Fruit fly (Drosophila melanogaster) whole organism, embryonic: ENCODE results near the gene lgs.

Source experiments
- Atf3 ChIP-seq: fragments of 200-800 bp; sonication (Bioruptor generic); optimal IDR thresholded peaks from 3 replicates; lab custom pipeline; 2016; ENCODE audit warnings: missing biosample characterization, missing genetic modification characterization
- BEAF-32 ChIP-seq: fragments of 200-800 bp; sonication (Bioruptor generic); optimal IDR thresholded peaks from 3 replicates; lab custom pipeline; 2017; ENCODE audit warnings: missing biosample characterization, missing genetic modification characterization, mild to moderate bottlenecking, moderate library complexity, missing genetic modification reagents
- Bgb ChIP-seq: fragments of 200-800 bp; sonication (Bioruptor generic); IDR thresholded peaks from 2 replicates; pipeline ENCODE4 v1.3.6; 2022; ENCODE audit warnings: missing biosample characterization, missing genetic modification characterization; ENCODE audit not compliant: partially characterized antibody
- CG10959 ChIP-seq: fragments of 200-800 bp; sonication (Bioruptor generic); IDR thresholded peaks from 2 replicates; pipeline ENCODE4 v1.3.6; 2022; ENCODE audit warnings: missing biosample characterization, missing genetic modification characterization
- CG10979 ChIP-seq: fragments of 200-800 bp; sonication (Bioruptor generic); optimal IDR thresholded peaks from 2 replicates; lab custom pipeline; 2018; ENCODE audit warnings: missing biosample characterization, mild to moderate bottlenecking, missing genetic modification characterization, moderate library complexity
- CG15601 ChIP-seq: fragments of 200-800 bp; sonication (Bioruptor generic); optimal IDR thresholded peaks from 3 replicates; lab custom pipeline; 2019; ENCODE audit warnings: missing biosample characterization, mild to moderate bottlenecking, missing genetic modification characterization, moderate library complexity
- CG17359 ChIP-seq: fragments of 200-800 bp; sonication (Bioruptor generic); optimal IDR thresholded peaks from 3 replicates; lab custom pipeline; 2018; ENCODE audit warnings: missing biosample characterization, mild to moderate bottlenecking, missing genetic modification characterization, moderate library complexity
- CG18011 ChIP-seq: fragments of 200-800 bp; sonication (Bioruptor generic); optimal IDR thresholded peaks from 2 replicates; lab custom pipeline; 2017; ENCODE audit warnings: missing biosample characterization, missing genetic modification characterization, mild to moderate bottlenecking, moderate library complexity, missing genotype
- CG31224 ChIP-seq: fragments of 200-800 bp; sonication (Bioruptor generic); IDR thresholded peaks from 2 replicates; pipeline ENCODE4 v1.3.6; 2022; ENCODE audit warnings: missing biosample characterization, missing genetic modification characterization
- CG42726 ChIP-seq: fragments of 200-800 bp; sonication (Bioruptor generic); IDR thresholded peaks from 2 replicates; pipeline ENCODE4 v1.3.6; 2022; ENCODE audit warnings: missing biosample characterization, missing genetic modification characterization; ENCODE audit not compliant: partially characterized antibody
- CG4707 ChIP-seq: fragments of 200-800 bp; sonication (Bioruptor generic); optimal IDR thresholded peaks from 2 replicates; lab custom pipeline; 2018; ENCODE audit warnings: missing biosample characterization, mild to moderate bottlenecking, missing genetic modification characterization, moderate library complexity
- CG5245 ChIP-seq: fragments of 200-800 bp; sonication (Bioruptor generic); optimal IDR thresholded peaks from 3 replicates; lab custom pipeline; 2016; ENCODE audit warnings: missing biosample characterization, missing genetic modification characterization
- CG6765 ChIP-seq: fragments of 200-800 bp; sonication (Bioruptor generic); optimal IDR thresholded peaks from 3 replicates; lab custom pipeline; 2017; ENCODE audit warnings: missing biosample characterization, mild to moderate bottlenecking, missing genetic modification characterization
- CG7556 ChIP-seq: fragments of 200-800 bp; sonication (Bioruptor generic); optimal IDR thresholded peaks from 2 replicates; lab custom pipeline; 2017; ENCODE audit warnings: missing biosample characterization, mild to moderate bottlenecking, missing genetic modification characterization
- CG9215 ChIP-seq: fragments of 200-800 bp; sonication (Bioruptor generic); IDR thresholded peaks from 2 replicates; pipeline ENCODE4 v1.3.6; 2022; ENCODE audit warnings: missing biosample characterization, missing genetic modification characterization
- CHES-1-like ChIP-seq: fragments of 200-800 bp; sonication (Bioruptor generic); optimal IDR thresholded peaks from 2 replicates; lab custom pipeline; 2016; ENCODE audit warnings: missing biosample characterization, missing genetic modification characterization
- CkIIα-i1 ChIP-seq: fragments of 200-800 bp; sonication (Bioruptor generic); IDR thresholded peaks from 2 replicates; pipeline ENCODE4 v1.3.6; 2022; ENCODE audit warnings: missing biosample characterization, missing genetic modification characterization
- CrebB ChIP-seq: fragments of 200-800 bp; sonication (Bioruptor generic); optimal IDR thresholded peaks from 3 replicates; lab custom pipeline; 2018; ENCODE audit warnings: missing biosample characterization, mild to moderate bottlenecking, missing genetic modification characterization
- Dll ChIP-seq: fragments of 200-800 bp; sonication (Bioruptor generic); IDR thresholded peaks from 4 replicates; pipeline ENCODE4 v1.3.6; 2022; ENCODE audit warnings: missing biosample characterization, missing genetic modification characterization; ENCODE audit not compliant: partially characterized antibody
- Dref ChIP-seq: fragments of 200-800 bp; sonication (Bioruptor generic); IDR thresholded peaks from 2 replicates; pipeline ENCODE4 v1.3.6; 2022; ENCODE audit warnings: missing biosample characterization, missing genetic modification characterization
- HmgD ChIP-seq: fragments of 200-800 bp; sonication (Bioruptor generic); optimal IDR thresholded peaks from 3 replicates; lab custom pipeline; 2016; ENCODE audit warnings: missing biosample characterization, missing genetic modification characterization
- MESR4 ChIP-seq: fragments of 200-800 bp; sonication (Bioruptor generic); optimal IDR thresholded peaks from 2 replicates; lab custom pipeline; 2018; ENCODE audit warnings: missing biosample characterization, mild to moderate bottlenecking, missing genetic modification characterization, moderate library complexity
- Med ChIP-seq: fragments of 200-800 bp; sonication (Bioruptor generic); peaks from one replicate; lab custom pipeline; 2016; ENCODE audit warnings: missing biosample characterization, missing genetic modification characterization, mild to moderate bottlenecking, inconsistent platforms, moderate library complexity
- Oli ChIP-seq: fragments of 200-800 bp; sonication (Bioruptor generic); optimal IDR thresholded peaks from 2 replicates; lab custom pipeline; 2018; ENCODE audit warnings: missing biosample characterization, mild to moderate bottlenecking, missing genetic modification characterization, moderate library complexity
- Opbp ChIP-seq: fragments of 200-800 bp; sonication (Bioruptor generic); IDR thresholded peaks from 3 replicates; pipeline ENCODE4 v1.3.6; 2022; ENCODE audit warnings: missing biosample characterization, missing genetic modification characterization; ENCODE audit not compliant: partially characterized antibody
- Scr ChIP-seq: fragments of 200-800 bp; sonication (Bioruptor generic); IDR thresholded peaks from 2 replicates; pipeline ENCODE4 v1.3.6; 2022; ENCODE audit warnings: missing biosample characterization, missing genetic modification characterization; ENCODE audit not compliant: partially characterized antibody
- Stat92E ChIP-seq, 3 experiments: fragments of >200 bp in 2 of 3; fragments of 200-800 bp in 1 of 3; sonication (Bioruptor generic) in 1 of 3; optimal IDR thresholded peaks; 2 replicates each; lab custom pipeline; 2017 to 2019; ENCODE audit warnings: missing biosample characterization in 3 of 3, missing genetic modification characterization in 3 of 3, mild to moderate bottlenecking in 1 of 3, moderate library complexity in 1 of 3
- TFAM ChIP-seq: fragments of 200-800 bp; sonication (Bioruptor generic); optimal IDR thresholded peaks from 2 replicates; lab custom pipeline; 2017; ENCODE audit warnings: missing biosample characterization, missing genetic modification characterization, inconsistent platforms
- YL-1 ChIP-seq: fragments of 200-800 bp; sonication (Bioruptor generic); optimal IDR thresholded peaks from 3 replicates; lab custom pipeline; 2017; ENCODE audit warnings: missing biosample characterization, mild to moderate bottlenecking, missing genetic modification characterization
- ara ChIP-seq: fragments of 200-800 bp; sonication (Bioruptor generic); IDR thresholded peaks from 2 replicates; pipeline ENCODE4 v1.3.6; 2022; ENCODE audit warnings: missing biosample characterization, missing genetic modification characterization
- ato ChIP-seq: fragments of 200-800 bp; sonication (Bioruptor generic); IDR thresholded peaks from 2 replicates; pipeline ENCODE4 v1.3.6; 2022; ENCODE audit warnings: missing biosample characterization, missing genetic modification characterization; ENCODE audit not compliant: partially characterized antibody
- chm ChIP-seq: fragments of 200-800 bp; sonication (Bioruptor generic); IDR thresholded peaks from 2 replicates; pipeline ENCODE4 v1.3.6; 2022; ENCODE audit warnings: missing biosample characterization, missing genetic modification characterization
- eve ChIP-seq, 2 experiments: fragments of >200 bp; optimal IDR thresholded peaks; 2 replicates each; lab custom pipeline; 2017; ENCODE audit warnings: missing biosample characterization in 2 of 2, missing genetic modification characterization in 2 of 2
- gfzf ChIP-seq: fragments of 200-800 bp; sonication (Bioruptor generic); optimal IDR thresholded peaks from 2 replicates; lab custom pipeline; 2016; ENCODE audit warnings: missing biosample characterization, mild to moderate bottlenecking, missing genetic modification characterization, moderate library complexity
- her ChIP-seq: fragments of 200-800 bp; sonication (Bioruptor generic); optimal IDR thresholded peaks from 2 replicates; lab custom pipeline; 2016; ENCODE audit warnings: missing biosample characterization, missing genetic modification characterization
- inv ChIP-seq: fragments of 200-800 bp; sonication (Bioruptor generic); IDR thresholded peaks from 2 replicates; pipeline ENCODE4 v1.3.6; 2022; ENCODE audit warnings: missing biosample characterization, missing genetic modification characterization; ENCODE audit not compliant: partially characterized antibody
- jing ChIP-seq: fragments of 200-800 bp; sonication (Bioruptor generic); optimal IDR thresholded peaks from 2 replicates; lab custom pipeline; 2018; ENCODE audit warnings: missing biosample characterization, mild to moderate bottlenecking, missing genetic modification characterization
- kay ChIP-seq: fragments of 200-800 bp; sonication (Bioruptor generic); optimal IDR thresholded peaks from 2 replicates; lab custom pipeline; 2016; ENCODE audit warnings: missing biosample characterization, missing genetic modification characterization
- lab ChIP-seq: fragments of 200-800 bp; sonication (Bioruptor generic); optimal IDR thresholded peaks from 3 replicates; lab custom pipeline; 2017; ENCODE audit warnings: missing biosample characterization, missing genetic modification characterization, mild to moderate bottlenecking, moderate library complexity, missing genetic modification reagents
- nom ChIP-seq: fragments of 200-800 bp; sonication (Bioruptor generic); optimal IDR thresholded peaks from 2 replicates; lab custom pipeline; 2017; ENCODE audit warnings: missing biosample characterization, missing genetic modification characterization, mild to moderate bottlenecking, moderate library complexity, missing genetic modification reagents
- oc ChIP-seq: fragments of 200-800 bp; sonication (Bioruptor generic); optimal IDR thresholded peaks from 2 replicates; lab custom pipeline; 2018; ENCODE audit warnings: missing biosample characterization, mild to moderate bottlenecking, missing genetic modification characterization, moderate library complexity
- pb ChIP-seq: fragments of 200-800 bp; sonication (Bioruptor generic); optimal IDR thresholded peaks from 3 replicates; lab custom pipeline; 2016; ENCODE audit warnings: missing biosample characterization, missing genetic modification characterization
- psq ChIP-seq: fragments of 200-800 bp; sonication (Bioruptor generic); optimal IDR thresholded peaks from 2 replicates; lab custom pipeline; 2017; ENCODE audit warnings: missing biosample characterization, missing genetic modification characterization
- pzg ChIP-seq: fragments of 200-800 bp; sonication (Bioruptor generic); optimal IDR thresholded peaks from 3 replicates; lab custom pipeline; 2018; ENCODE audit warnings: missing biosample characterization, mild to moderate bottlenecking, missing genetic modification characterization, moderate library complexity
- ssp ChIP-seq: fragments of 200-800 bp; sonication (Bioruptor generic); IDR thresholded peaks from 2 replicates; pipeline ENCODE4 v1.3.6; 2022; ENCODE audit warnings: missing biosample characterization, missing genetic modification characterization
- sug ChIP-seq: fragments of 200-800 bp; optimal IDR thresholded peaks from 2 replicates; lab custom pipeline; 2019; ENCODE audit warnings: missing biosample characterization, mild to moderate bottlenecking, missing genetic modification characterization, moderate library complexity
- tin ChIP-seq: fragments of 200-800 bp; sonication (Bioruptor generic); optimal IDR thresholded peaks from 3 replicates; lab custom pipeline; 2016; ENCODE audit warnings: missing biosample characterization, missing genetic modification characterization
- vvl ChIP-seq: fragments of 200-800 bp; sonication (Bioruptor generic); IDR thresholded peaks from 2 replicates; pipeline ENCODE4 v1.3.6; 2022; ENCODE audit warnings: missing biosample characterization, missing genetic modification characterization
- wek ChIP-seq: fragments of 200-800 bp; sonication (Bioruptor generic); optimal IDR thresholded peaks from 3 replicates; lab custom pipeline; 2018; ENCODE audit warnings: missing biosample characterization, mild to moderate bottlenecking, missing genetic modification characterization, moderate library complexity
- zfh1 ChIP-seq: fragments of 200-800 bp; sonication (Bioruptor generic); IDR thresholded peaks from 3 replicates; pipeline ENCODE4 v1.3.6; 2022; ENCODE audit warnings: missing biosample characterization, missing genetic modification characterization

The lgs gene

dm6 chr4:466543-466965 is 22.8 kb upstream of the lgs start, which contains the start of gene Taf3 (continued):
- TF ChIP-seq CG42726 (GFP tag; lab: Robert Waterston, UW), result no peak
- TF ChIP-seq her (GFP tag; lab: Kevin White, UChicago), result no peak
- peak; percentile 67 for TF ChIP-seq BEAF-32
- TF ChIP-seq nom (GFP tag; lab: Kevin White, UChicago), result peak; percentile 22
- TF ChIP-seq lab (GFP tag; lab: Kevin White, UChicago), result no peak
- no peak for TF ChIP-seq vvl (GFP tag; lab: Robert Waterston, UW)
- no peak for TF ChIP-seq Opbp (GFP tag; lab: Robert Waterston, UW)
- no peak for TF ChIP-seq pb (GFP tag; lab: Kevin White, UChicago)
- no peak for TF ChIP-seq CrebB
- no peak for TF ChIP-seq ara (GFP tag; lab: Robert Waterston, UW)
- TF ChIP-seq CG6765 (GFP tag; lab: Kevin White, UChicago), result no peak
- no peak; the same call in 1 of the 2 replicates for TF ChIP-seq Dref (GFP tag; lab: Robert Waterston, UW)
- no peak for TF ChIP-seq CG18011 (GFP tag; lab: Kevin White, UChicago)
- TF ChIP-seq MESR4, result peak; percentile 99
- TF ChIP-seq zfh1, result no peak
- peak; percentile 12 for TF ChIP-seq CG10979
- TF ChIP-seq Bgb (GFP tag; lab: Robert Waterston, UW), result no peak
- no peak for TF ChIP-seq Med (GFP tag; lab: Kevin White, UChicago)
- no peak for TF ChIP-seq HmgD (GFP tag; lab: Kevin White, UChicago)
- TF ChIP-seq kay (GFP tag; lab: Kevin White, UChicago), result no peak
- TF ChIP-seq Atf3, result no peak
- TF ChIP-seq Scr (GFP tag; lab: Robert Waterston, UW), result peak; percentile 65
- TF ChIP-seq CG15601 (tag; lab: Kevin White, UChicago), result peak; percentile 80
- TF ChIP-seq CG7556 (GFP tag; lab: Kevin White, UChicago), result no peak
- TF ChIP-seq gfzf, result no peak
- TF ChIP-seq eve (GFP tag; optimal IDR thresholded peaks at IDR 0.05; lab: Kevin White, UChicago), result peak in 1 of 2 experiments; percentile 60
- TF ChIP-seq inv, result 0 out of 2 replicates have a peak, but pooled peaks have one; percentile 17
- TF ChIP-seq jing, result no peak
- TF ChIP-seq CG10959 (GFP tag; lab: Robert Waterston, UW), result no peak
- no peak for TF ChIP-seq TFAM (GFP tag; lab: Kevin White, UChicago)
- peak; percentile 49 for TF ChIP-seq pzg
- peak; percentile 36 for TF ChIP-seq YL-1 (GFP tag; lab: Kevin White, UChicago)
- peak; percentile 59; the same call in 3 of the 4 replicates for TF ChIP-seq Dll
- no peak for TF ChIP-seq CG17359 (tag; lab: Kevin White, UChicago)
- TF ChIP-seq CG5245 (GFP tag; lab: Kevin White, UChicago), result no peak
- TF ChIP-seq Stat92E (GFP tag; optimal IDR thresholded peaks at IDR 0.05; lab: Kevin White, UChicago), result peak in 1 of 3 experiments; percentile 46
- TF ChIP-seq tin, result no peak
- no peak for TF ChIP-seq sug (tag; lab: Kevin White, UChicago)
- no peak for TF ChIP-seq ato (GFP tag; lab: Robert Waterston, UW)
- TF ChIP-seq CkIIα-i1, result no peak
- TF ChIP-seq psq (GFP tag; lab: Kevin White, UChicago), result no peak
- no peak for TF ChIP-seq chm
- no peak for TF ChIP-seq CG9215 (GFP tag; lab: Robert Waterston, UW)
- no peak for TF ChIP-seq CHES-1-like (GFP tag; lab: Kevin White, UChicago)
- TF ChIP-seq wek (GFP tag; lab: Kevin White, UChicago), result peak; percentile 91
- TF ChIP-seq CG31224 (GFP tag; lab: Robert Waterston, UW), result no peak
- no peak for TF ChIP-seq Oli
- TF ChIP-seq oc (tag; lab: Kevin White, UChicago), result no peak
- TF ChIP-seq CG4707 (GFP tag; lab: Kevin White, UChicago), result no peak
- TF ChIP-seq ssp (GFP tag; lab: Robert Waterston, UW), result peak; percentile 79
